Worm (Caenorhabditis elegans): ENCODE data around the gene col-162.

ce11 chrV:13396426-13396825 is 45.3 kb upstream of the col-162 start:
- TF ChIP-seq him-1 (tag; optimal IDR thresholded peaks at IDR 0.05), result peak; percentile 70
- TF ChIP-seq dao-5 (tag; optimal IDR thresholded peaks at IDR 0.05), result no peak
